Worm (Caenorhabditis elegans): ENCODE measurements around the gene egl-17.
A peak's percentile ranks its signal among the peaks of the same experiment; 100 is the strongest.

The egl-17 gene

DNA sequence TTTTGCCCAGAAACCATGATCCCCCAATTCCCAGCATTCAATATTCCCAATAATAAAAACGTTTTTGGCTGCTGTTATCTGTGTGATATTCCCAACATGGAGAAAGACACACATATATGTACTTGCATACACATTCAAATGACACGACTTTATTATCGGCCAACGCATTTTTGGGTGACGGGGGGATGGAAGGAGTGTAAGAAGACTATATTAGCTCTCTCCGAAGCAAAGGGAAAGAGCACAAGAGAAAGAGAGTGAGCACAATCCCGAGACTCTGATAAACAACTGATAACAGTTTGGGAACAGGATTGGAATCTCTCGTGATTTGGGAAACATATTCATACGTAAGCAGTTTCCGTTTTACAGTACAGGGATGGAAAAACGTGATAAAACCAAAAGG, 49.1 kb upstream of the egl-17 start (continued):
- peak; percentile 60; the same call in 1 of the 2 replicates for TF ChIP-seq B0336.3 (GFP tag; IDR thresholded peaks at IDR 0.05)
- TF ChIP-seq atf-7 (tag; optimal IDR thresholded peaks at IDR 0.05) = peak; percentile 70
- TF ChIP-seq tbp1 (GFP tag; optimal IDR thresholded peaks at IDR 0.05) = peak; percentile 24

DNA sequence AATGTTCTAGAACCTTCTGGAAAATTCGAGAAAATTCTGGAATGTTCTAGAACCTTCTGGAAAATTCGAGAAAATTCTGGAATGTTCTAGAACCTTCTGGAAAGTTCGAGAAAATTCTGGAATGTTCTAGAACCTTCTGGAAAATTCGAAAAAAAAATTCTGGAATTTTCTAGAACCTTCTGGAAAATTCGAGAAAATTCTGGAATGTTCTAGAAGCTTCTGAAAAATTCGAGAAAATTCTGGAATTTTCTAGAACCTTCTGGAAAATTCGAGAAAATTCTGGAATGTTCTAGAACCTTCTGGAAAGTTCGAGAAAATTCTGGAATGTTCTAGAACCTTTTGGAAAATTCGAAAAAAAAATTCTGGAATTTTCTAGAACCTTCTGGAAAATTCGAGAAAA, 46.1 kb upstream of the egl-17 start:
- TF ChIP-seq dox-1 (GFP tag; IDR thresholded peaks at IDR 0.05) (peak; percentile 94), madf-6 (GFP tag; IDR thresholded peaks at IDR 0.05) (peak; percentile 56; the same call in 1 of the 2 replicates), hsf-1 (GFP tag; IDR thresholded peaks at IDR 0.05) (peak; percentile 98), Y56A3A.18 (GFP tag; IDR thresholded peaks at IDR 0.05) (peak; percentile 74), ceh-40 (GFP tag; IDR thresholded peaks at IDR 0.05) (peak; percentile 76; the same call in 1 of the 2 replicates), ceh-100 (GFP tag; IDR thresholded peaks at IDR 0.05) (peak; percentile 62), egrh-3 (GFP tag; IDR thresholded peaks at IDR 0.05) (peak; percentile 43; the same call in 1 of the 2 replicates), Y53F4B.3 (GFP tag; IDR thresholded peaks at IDR 0.05) (peak; percentile 42; the same call in 1 of the 2 replicates), nfyb-1 (GFP tag; IDR thresholded peaks at IDR 0.05) (0 out of 2 replicates have a peak, but pooled peaks have one; percentile 20), Y67H2A.10 (GFP tag; conservative IDR thresholded peaks at IDR 0.05) (peak; percentile 57; the same call in 1 of the 2 replicates), pbrm-1 (GFP tag; IDR thresholded peaks at IDR 0.05) (peak; percentile 44; the same call in 1 of the 2 replicates), lin-26 (GFP tag; IDR thresholded peaks at IDR 0.05) (peak; percentile 45; the same call in 1 of the 2 replicates), ekl-4 (GFP tag; IDR thresholded peaks at IDR 0.05) (peak; percentile 61), Y79H2A.3 (GFP tag; conservative IDR thresholded peaks at IDR 0.05) (peak; percentile 41; the same call in 1 of the 2 replicates)

ce11 chrX:449820-450219, 39.7 kb upstream of the egl-17 start, which contains the start of gene F52D1.2:
Gene F52D1.2, minus strand, starts transcription at chrX:450212.
- TF ChIP-seq bed-1 (GFP tag; IDR thresholded peaks at IDR 0.05) = no peak
- peak; percentile 27 for TF ChIP-seq nhr-80 (tag; optimal IDR thresholded peaks at IDR 0.05)
- no peak for TF ChIP-seq rcor-1 (GFP tag; IDR thresholded peaks at IDR 0.05)

DNA sequence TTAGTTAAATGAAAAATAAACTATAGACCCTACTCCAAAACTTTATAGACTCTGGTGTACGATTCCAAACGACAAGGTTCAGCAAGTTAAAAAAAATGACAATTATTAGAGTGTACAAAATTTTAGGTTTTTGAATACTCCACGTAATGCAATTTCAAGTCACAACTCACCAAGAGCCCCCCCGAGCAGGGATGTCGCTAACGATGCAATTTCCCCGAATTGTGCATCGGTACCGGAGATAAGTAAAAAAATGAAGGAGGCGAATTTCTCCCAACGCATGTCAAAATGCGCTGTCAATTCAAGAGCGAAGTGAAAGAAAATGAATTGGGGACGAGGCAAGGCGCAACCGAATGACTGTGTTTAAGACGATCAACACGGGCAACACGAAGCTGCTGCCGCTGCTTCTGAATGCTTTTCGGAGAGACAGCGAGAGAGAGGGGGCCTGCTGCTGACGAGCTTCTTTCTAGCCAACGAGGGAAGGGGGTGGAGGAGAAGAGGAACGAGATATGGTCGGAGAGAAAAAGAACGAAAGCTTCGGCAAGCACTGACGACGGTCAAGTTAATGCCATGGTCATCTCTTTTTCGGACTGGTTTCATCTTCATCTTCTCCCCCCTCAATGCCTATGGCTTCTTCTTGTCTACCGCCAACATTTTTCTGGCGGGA, 32.2 kb upstream of the egl-17 start, which contains the start of gene abu-12:
abu-12 (minus strand) TSS at position 472 of the 664 bp plus-strand sequence.
- TF ChIP-seq cebp-2 (GFP tag; IDR thresholded peaks at IDR 0.05) (no peak), C06A6.2 (GFP tag; conservative IDR thresholded peaks at IDR 0.05) (no peak), hlh-26 (GFP tag; conservative IDR thresholded peaks at IDR 0.05) (no peak), zfh-2 (GFP tag; conservative IDR thresholded peaks at IDR 0.05) (peak; percentile 84), mcd-1 (GFP tag; IDR thresholded peaks at IDR 0.05) (no peak)

DNA sequence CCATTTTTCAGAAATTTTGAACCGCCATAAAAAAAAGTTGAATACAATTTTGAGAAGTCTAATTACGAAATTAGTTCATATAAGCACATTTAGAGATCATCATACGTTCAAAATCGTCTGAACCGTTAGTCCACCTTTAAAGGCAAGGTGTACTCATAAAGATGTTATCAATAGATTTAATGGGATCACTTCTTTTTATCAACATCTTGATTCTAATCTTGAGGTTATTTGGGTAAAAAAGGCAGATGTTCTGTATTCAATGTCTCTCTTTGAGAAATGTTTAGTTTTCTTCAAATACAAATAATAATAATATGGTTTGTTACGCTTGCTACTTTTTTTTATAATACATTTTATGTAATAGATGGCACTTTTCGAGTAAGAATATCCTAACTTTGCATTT, 30.2 kb upstream of the egl-17 start:
- TF ChIP-seq nhr-90 (tag; optimal IDR thresholded peaks at IDR 0.05) (no peak), ztf-3 (GFP tag; optimal IDR thresholded peaks at IDR 0.05) (no peak), snpc-3.4 (tag; optimal IDR thresholded peaks at IDR 0.05) (no peak), efl-1 (GFP tag; optimal IDR thresholded peaks at IDR 0.05) (no peak), F22D6.2 (tag; optimal IDR thresholded peaks at IDR 0.05) (no peak), tbp1 (GFP tag; optimal IDR thresholded peaks at IDR 0.05) (no peak), hmg-20 (GFP tag; IDR thresholded peaks at IDR 0.05) (no peak)

Data from whole organism, young adult.